Fruit fly (Drosophila melanogaster) S2 (cell line): ENCODE results near the gene CG3638.

Experiments
- CG8478 ChIP-seq: fragments of >200 bp; optimal IDR thresholded peaks from 2 replicates; lab custom pipeline; 2018
- CTCF ChIP-seq, 2 experiments: fragments of >200 bp; optimal IDR thresholded peaks; 2 replicates each; lab custom pipeline; 2018

- TF ChIP-seq CG8478 (lab: Kevin White, UChicago) (no peak), CTCF (optimal IDR thresholded peaks at IDR 0.05; lab: Kevin White, UChicago) (no peak)
These were observed 3.8 kb downstream of the CG3638 start for dm6 chrX:1232533-1233212.
